Fruit fly (Drosophila melanogaster) whole organism, prepupa: ENCODE results near the gene CG13062.

Experiments used
- Blimp-1 ChIP-seq: fragments of 200-800 bp; sonication (Bioruptor generic); optimal IDR thresholded peaks from 3 replicates; lab custom pipeline; 2017; ENCODE audit warnings: missing biosample characterization, missing genetic modification characterization, mild to moderate bottlenecking, moderate library complexity, missing genetic modification reagents
- CG10631 ChIP-seq: fragments of 200-800 bp; sonication (Bioruptor generic); optimal IDR thresholded peaks from 2 replicates; lab custom pipeline; 2016; ENCODE audit warnings: missing biosample characterization, missing genetic modification characterization
- CG10669 ChIP-seq: fragments of 200-800 bp; sonication (Bioruptor generic); optimal IDR thresholded peaks from 3 replicates; lab custom pipeline; 2018; ENCODE audit warnings: missing biosample characterization, mild to moderate bottlenecking, missing genetic modification characterization, moderate library complexity
- CG11294 ChIP-seq: fragments of 200-800 bp; sonication (Bioruptor generic); IDR thresholded peaks from 2 replicates; pipeline ENCODE4 v1.3.6; 2022; ENCODE audit warnings: missing biosample characterization, missing genetic modification characterization
- CG11762 ChIP-seq: fragments of 200-800 bp; sonication (Bioruptor generic); optimal IDR thresholded peaks from 3 replicates; lab custom pipeline; 2016; ENCODE audit warnings: missing biosample characterization, missing genetic modification characterization; ENCODE audit not compliant: insufficient read depth
- CG11902 ChIP-seq: fragments of 200-800 bp; sonication (Bioruptor generic); optimal IDR thresholded peaks from 3 replicates; lab custom pipeline; 2016; ENCODE audit warnings: missing biosample characterization, missing genetic modification characterization
- CG15336 ChIP-seq: fragments of 200-800 bp; sonication (Bioruptor generic); IDR thresholded peaks from 2 replicates; pipeline ENCODE4 v1.3.6; 2022; ENCODE audit warnings: missing biosample characterization, missing genetic modification characterization
- CG1621 ChIP-seq: fragments of 200-800 bp; sonication (Bioruptor generic); optimal IDR thresholded peaks from 3 replicates; lab custom pipeline; 2018; ENCODE audit warnings: missing biosample characterization, mild to moderate bottlenecking, missing genetic modification characterization
- CG16779 ChIP-seq: fragments of 200-800 bp; sonication (Bioruptor generic); optimal IDR thresholded peaks from 3 replicates; lab custom pipeline; 2017; ENCODE audit warnings: missing biosample characterization, mild to moderate bottlenecking, missing genetic modification characterization
- CG3032 ChIP-seq: fragments of 200-800 bp; optimal IDR thresholded peaks from 2 replicates; lab custom pipeline; 2019; ENCODE audit warnings: missing biosample characterization, mild to moderate bottlenecking, missing genetic modification characterization, moderate library complexity
- CG31627 ChIP-seq: fragments of 200-800 bp; sonication (Bioruptor generic); optimal IDR thresholded peaks from 3 replicates; lab custom pipeline; 2016; ENCODE audit warnings: missing biosample characterization, missing genetic modification characterization
- CG32006 ChIP-seq: fragments of 200-800 bp; sonication (Bioruptor generic); optimal IDR thresholded peaks from 3 replicates; lab custom pipeline; 2017; ENCODE audit warnings: missing biosample characterization, mild to moderate bottlenecking, missing genetic modification characterization
- CG34406 ChIP-seq: fragments of 200-800 bp; sonication (Bioruptor generic); optimal IDR thresholded peaks from 3 replicates; lab custom pipeline; 2016; ENCODE audit warnings: missing biosample characterization, missing genetic modification characterization
- CG4318 ChIP-seq: fragments of 200-800 bp; sonication (Bioruptor generic); optimal IDR thresholded peaks from 3 replicates; lab custom pipeline; 2017; ENCODE audit warnings: missing biosample characterization, mild to moderate bottlenecking, missing genetic modification characterization
- CG6163 ChIP-seq: fragments of 200-800 bp; sonication (Bioruptor generic); IDR thresholded peaks from 3 replicates; pipeline ENCODE4 v1.3.6; 2022; ENCODE audit warnings: missing biosample characterization, missing genetic modification characterization
- CG6276 ChIP-seq: fragments of 200-800 bp; sonication (Bioruptor generic); optimal IDR thresholded peaks from 2 replicates; lab custom pipeline; 2017; ENCODE audit warnings: missing biosample characterization, mild to moderate bottlenecking, missing genetic modification characterization
- CG6792 ChIP-seq: fragments of 200-800 bp; sonication (Bioruptor generic); optimal IDR thresholded peaks from 3 replicates; lab custom pipeline; 2016; ENCODE audit warnings: missing biosample characterization, missing genetic modification characterization
- CG6808 ChIP-seq: fragments of 200-800 bp; sonication (Bioruptor generic); optimal IDR thresholded peaks from 3 replicates; lab custom pipeline; 2017; ENCODE audit warnings: missing biosample characterization, missing genetic modification characterization, mild to moderate bottlenecking, moderate library complexity, missing genetic modification reagents
- CG6854 ChIP-seq: fragments of 200-800 bp; sonication (Bioruptor generic); optimal IDR thresholded peaks from 2 replicates; lab custom pipeline; 2017; ENCODE audit warnings: missing biosample characterization, mild to moderate bottlenecking, missing genetic modification characterization
- CG7368 ChIP-seq: fragments of 200-800 bp; sonication (Bioruptor generic); optimal IDR thresholded peaks from 3 replicates; lab custom pipeline; 2016; ENCODE audit warnings: missing biosample characterization, missing genetic modification characterization
- CG8632 ChIP-seq: fragments of 200-800 bp; sonication (Bioruptor generic); optimal IDR thresholded peaks from 3 replicates; lab custom pipeline; 2016; ENCODE audit warnings: missing biosample characterization, missing genetic modification characterization
- CG9139 ChIP-seq: fragments of 200-800 bp; sonication (Bioruptor generic); optimal IDR thresholded peaks from 3 replicates; lab custom pipeline; 2017; ENCODE audit warnings: missing biosample characterization, mild to moderate bottlenecking, missing genetic modification characterization
- Eip75B ChIP-seq: fragments of 200-800 bp; sonication (Bioruptor generic); optimal IDR thresholded peaks from 3 replicates; lab custom pipeline; 2016; ENCODE audit warnings: missing biosample characterization, missing genetic modification characterization
- Eip78C ChIP-seq: fragments of 200-800 bp; sonication (Bioruptor generic); peaks from one replicate; lab custom pipeline; 2016; ENCODE audit warnings: missing biosample characterization, missing genetic modification characterization
- Eip93F ChIP-seq: fragments of 200-800 bp; sonication (Bioruptor generic); optimal IDR thresholded peaks from 2 replicates; lab custom pipeline; 2016; ENCODE audit warnings: missing biosample characterization, mild to moderate bottlenecking, missing genetic modification characterization
- Ets21C ChIP-seq: fragments of 200-800 bp; sonication (Bioruptor generic); optimal IDR thresholded peaks from 3 replicates; lab custom pipeline; 2016; ENCODE audit warnings: missing biosample characterization, missing genetic modification characterization
- Gug ChIP-seq: fragments of 200-800 bp; sonication (Bioruptor generic); IDR thresholded peaks from 2 replicates; pipeline ENCODE4 v1.3.6; 2022; ENCODE audit warnings: missing biosample characterization, missing genetic modification characterization
- Hr39 ChIP-seq: fragments of 200-800 bp; sonication (Bioruptor generic); optimal IDR thresholded peaks from 2 replicates; lab custom pipeline; 2016; ENCODE audit warnings: missing biosample characterization, missing genetic modification characterization
- Hr4 ChIP-seq: fragments of 200-800 bp; sonication (Bioruptor generic); optimal IDR thresholded peaks from 3 replicates; lab custom pipeline; 2016; ENCODE audit warnings: missing biosample characterization, missing genetic modification characterization
- Lpt ChIP-seq: fragments of 200-800 bp; sonication (Bioruptor generic); optimal IDR thresholded peaks from 3 replicates; lab custom pipeline; 2016; ENCODE audit warnings: missing biosample characterization, missing genetic modification characterization
- Met ChIP-seq: fragments of 200-800 bp; sonication (Bioruptor generic); optimal IDR thresholded peaks from 3 replicates; lab custom pipeline; 2016; ENCODE audit warnings: missing biosample characterization, missing genetic modification characterization
- OdsH ChIP-seq: fragments of 200-800 bp; sonication (Bioruptor generic); optimal IDR thresholded peaks from 3 replicates; lab custom pipeline; 2016; ENCODE audit warnings: missing biosample characterization, missing genetic modification characterization
- Smox ChIP-seq: fragments of 200-800 bp; sonication (Bioruptor generic); optimal IDR thresholded peaks from 3 replicates; lab custom pipeline; 2016; ENCODE audit warnings: missing biosample characterization, missing genetic modification characterization
- Sox15 ChIP-seq: fragments of 200-800 bp; sonication (Bioruptor generic); optimal IDR thresholded peaks from 3 replicates; lab custom pipeline; 2016; ENCODE audit warnings: missing biosample characterization, missing genetic modification characterization
- achi ChIP-seq: fragments of 200-800 bp; sonication (Bioruptor generic); optimal IDR thresholded peaks from 3 replicates; lab custom pipeline; 2016; ENCODE audit warnings: missing biosample characterization, missing genetic modification characterization
- acj6 ChIP-seq: fragments of 200-800 bp; sonication (Bioruptor generic); optimal IDR thresholded peaks from 3 replicates; lab custom pipeline; 2016; ENCODE audit warnings: missing biosample characterization, missing genetic modification characterization
- cyc ChIP-seq: fragments of 200-800 bp; sonication (Bioruptor generic); optimal IDR thresholded peaks from 3 replicates; lab custom pipeline; 2016; ENCODE audit warnings: missing biosample characterization, missing genetic modification characterization
- dac ChIP-seq: fragments of 200-800 bp; sonication (Bioruptor generic); optimal IDR thresholded peaks from 2 replicates; lab custom pipeline; 2017; ENCODE audit warnings: missing biosample characterization, mild to moderate bottlenecking, missing genetic modification characterization
- dsx ChIP-seq: fragments of 200-800 bp; optimal IDR thresholded peaks from 3 replicates; lab custom pipeline; 2019; ENCODE audit warnings: missing biosample characterization, mild to moderate bottlenecking, missing genetic modification characterization, moderate library complexity; ENCODE audit not compliant: poor library complexity, severe bottlenecking
- eg ChIP-seq: fragments of 200-800 bp; sonication (Bioruptor generic); IDR thresholded peaks from 3 replicates; pipeline ENCODE4 v1.3.6; 2022; ENCODE audit warnings: missing biosample characterization, missing genetic modification characterization
- esn ChIP-seq: fragments of 200-800 bp; sonication (Bioruptor generic); optimal IDR thresholded peaks from 2 replicates; lab custom pipeline; 2016; ENCODE audit warnings: missing biosample characterization, mild to moderate bottlenecking, missing genetic modification characterization, moderate library complexity
- fd59A ChIP-seq: fragments of 200-800 bp; sonication (Bioruptor generic); optimal IDR thresholded peaks from 2 replicates; lab custom pipeline; 2017; ENCODE audit warnings: missing biosample characterization, mild to moderate bottlenecking, missing genetic modification characterization, missing genetic modification reagents
- fkh ChIP-seq: fragments of 200-800 bp; sonication (Bioruptor generic); optimal IDR thresholded peaks from 3 replicates; lab custom pipeline; 2017; ENCODE audit warnings: missing biosample characterization, mild to moderate bottlenecking, missing genetic modification characterization, moderate library complexity
- net ChIP-seq: fragments of 200-800 bp; sonication (Bioruptor generic); optimal IDR thresholded peaks from 3 replicates; lab custom pipeline; 2016; ENCODE audit warnings: missing biosample characterization, missing genetic modification characterization
- pdm3 ChIP-seq: fragments of 200-800 bp; sonication (Bioruptor generic); optimal IDR thresholded peaks from 3 replicates; lab custom pipeline; 2016; ENCODE audit warnings: missing biosample characterization, missing genetic modification characterization
- salr ChIP-seq, 2 experiments: fragments of 200-800 bp; sonication (Bioruptor generic); optimal IDR thresholded peaks; 3 replicates each; lab custom pipeline; 2016 to 2018; ENCODE audit warnings: missing biosample characterization in 2 of 2, missing genetic modification characterization in 2 of 2, mild to moderate bottlenecking in 1 of 2
- spab ChIP-seq: fragments of 200-800 bp; sonication (Bioruptor generic); optimal IDR thresholded peaks from 2 replicates; lab custom pipeline; 2017; ENCODE audit warnings: missing biosample characterization, mild to moderate bottlenecking, missing genetic modification characterization, missing genetic modification reagents
- ss ChIP-seq, 2 experiments: fragments of 200-800 bp; sonication (Bioruptor generic); optimal IDR thresholded peaks; 2 replicates in 1 of 2; 3 replicates in 1 of 2; lab custom pipeline; 2017 to 2018; ENCODE audit warnings: mild to moderate bottlenecking in 2 of 2, missing biosample characterization in 2 of 2, missing genetic modification characterization in 2 of 2, moderate library complexity in 1 of 2
- svp ChIP-seq: fragments of 200-800 bp; sonication (Bioruptor generic); peaks from one replicate; lab custom pipeline; 2016; ENCODE audit warnings: missing biosample characterization, missing genetic modification characterization
- topi ChIP-seq: fragments of 200-800 bp; sonication (Bioruptor generic); optimal IDR thresholded peaks from 3 replicates; lab custom pipeline; 2016; ENCODE audit warnings: missing biosample characterization, missing genetic modification characterization
- vri ChIP-seq: fragments of 200-800 bp; sonication (Bioruptor generic); optimal IDR thresholded peaks from 3 replicates; lab custom pipeline; 2016; ENCODE audit warnings: missing biosample characterization, mild to moderate bottlenecking, missing genetic modification characterization

The CG13062 gene

DNA sequence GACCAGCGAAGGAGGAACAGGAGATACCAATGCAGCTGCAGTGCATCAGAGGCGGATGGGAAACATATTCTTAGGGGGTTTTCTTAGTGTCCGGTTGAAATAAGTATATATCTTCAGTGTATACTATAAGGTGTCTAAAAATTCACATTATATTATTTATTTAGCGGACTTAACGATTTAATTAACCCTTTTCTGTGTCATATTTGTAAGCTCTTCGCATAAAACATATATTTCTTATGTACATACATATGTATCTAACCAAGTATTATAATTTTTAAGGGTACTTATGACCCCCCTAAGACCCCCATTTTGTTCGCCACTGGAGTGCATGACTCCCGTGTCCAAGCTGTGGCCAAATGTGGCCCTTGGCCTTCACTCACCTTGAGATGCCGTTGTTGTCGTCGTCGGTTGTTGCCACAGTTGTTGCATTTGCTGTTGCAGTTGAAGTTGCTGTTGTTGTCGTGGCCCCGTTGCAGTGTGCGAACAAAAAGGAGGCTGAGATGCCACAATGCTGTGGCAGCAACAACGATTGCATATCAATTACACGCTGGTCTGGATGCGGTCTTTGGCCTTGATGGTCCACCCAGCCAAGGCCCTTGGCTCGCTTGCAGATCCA is 47.2 kb downstream of the CG13062 start:
- TF ChIP-seq ss (GFP tag; optimal IDR thresholded peaks at IDR 0.05; lab: Kevin White, UChicago) (peak; percentile 95 to 97), CG10631 (GFP tag; lab: Kevin White, UChicago) (peak; percentile 93), CG15336 (GFP tag; lab: Robert Waterston, UW) (peak; percentile 47; the same call in 1 of the 2 replicates), Eip75B (GFP tag; lab: Kevin White, UChicago) (peak; percentile 89), esn (peak; percentile 80), CG11294 (GFP tag; lab: Robert Waterston, UW) (peak; percentile 21; the same call in 1 of the 2 replicates), cyc (peak; percentile 70), dac (GFP tag; lab: Kevin White, UChicago) (no peak), Blimp-1 (GFP tag; lab: Kevin White, UChicago) (peak; percentile 27), CG8632 (GFP tag; lab: Kevin White, UChicago) (peak; percentile 86), spab (peak; percentile 95), OdsH (GFP tag; lab: Kevin White, UChicago) (peak; percentile 90), svp (GFP tag; lab: Kevin White, UChicago) (peak; percentile 89), eg (GFP tag; lab: Robert Waterston, UW) (0 out of 3 replicates have a peak, but pooled peaks have one; percentile 25), CG11762 (peak; percentile 70), CG1621 (tag; lab: Kevin White, UChicago) (peak; percentile 91), CG6808 (GFP tag; lab: Kevin White, UChicago) (peak; percentile 97), topi (GFP tag; lab: Kevin White, UChicago) (peak; percentile 79), CG32006 (GFP tag; lab: Kevin White, UChicago) (peak; percentile 71), dsx (GFP tag; lab: Kevin White, UChicago) (peak; percentile 95), CG16779 (peak; percentile 83), pdm3 (GFP tag; lab: Kevin White, UChicago) (peak; percentile 84), vri (GFP tag; lab: Kevin White, UChicago) (peak; percentile 22), Hr39 (GFP tag; lab: Kevin White, UChicago) (peak; percentile 61), CG6792 (GFP tag; lab: Kevin White, UChicago) (peak; percentile 84), CG11902 (GFP tag; lab: Kevin White, UChicago) (peak; percentile 70), Eip78C (peak; percentile 96), CG9139 (peak; percentile 93), acj6 (GFP tag; lab: Kevin White, UChicago) (peak; percentile 92), Hr4 (GFP tag; lab: Kevin White, UChicago) (peak; percentile 48), CG6276 (GFP tag; lab: Kevin White, UChicago) (no peak), CG4318 (peak; percentile 18), salr (GFP tag; optimal IDR thresholded peaks at IDR 0.05; lab: Kevin White, UChicago) (peak; percentile 79 to 86), Smox (GFP tag; lab: Kevin White, UChicago) (peak; percentile 75), CG6854 (GFP tag; lab: Kevin White, UChicago) (peak; percentile 68), CG34406 (GFP tag; lab: Kevin White, UChicago) (peak; percentile 89), Eip93F (GFP tag; lab: Kevin White, UChicago) (no peak), CG10669 (peak; percentile 89), net (GFP tag; lab: Kevin White, UChicago) (peak; percentile 69), CG7368 (GFP tag; lab: Kevin White, UChicago) (peak; percentile 72), CG6163 (GFP tag; lab: Robert Waterston, UW) (peak; percentile 79), Ets21C (GFP tag; lab: Kevin White, UChicago) (peak; percentile 38), fkh (GFP tag; lab: Kevin White, UChicago) (no peak), Gug (no peak), Lpt (peak; percentile 39), fd59A (GFP tag; lab: Kevin White, UChicago) (peak; percentile 96), achi (GFP tag; lab: Kevin White, UChicago) (peak; percentile 89), CG3032 (tag; lab: Kevin White, UChicago) (peak; percentile 97), Met (GFP tag; lab: Kevin White, UChicago) (peak; percentile 74), Sox15 (GFP tag; lab: Kevin White, UChicago) (peak; percentile 75), CG31627 (GFP tag; lab: Kevin White, UChicago) (peak; percentile 58)
